Worm (Caenorhabditis elegans) whole organism, young adult: Measurements from ENCODE around the gene D1086.12.

Experiments
- F10E7.11 ChIP-seq: sonication (generic microtip); optimal IDR thresholded peaks from 2 replicates; lab custom pipeline; 2017; ENCODE audit warnings: mild to moderate bottlenecking, missing genetic modification characterization, moderate library complexity, missing compliant biosample characterization
- F52B5.7 ChIP-seq: sonication (generic microtip); optimal IDR thresholded peaks from 2 replicates; lab custom pipeline; 2016; ENCODE audit warnings: mild to moderate bottlenecking, missing genetic modification characterization, missing compliant biosample characterization
- F55B11.4 ChIP-seq: sonication (generic microtip); optimal IDR thresholded peaks from 2 replicates; lab custom pipeline; 2016; ENCODE audit warnings: missing compliant biosample characterization, missing genetic modification characterization, borderline replicate concordance; ENCODE audit not compliant: insufficient read depth
- F57A8.1 ChIP-seq: fragments of 200-800 bp; sonication (Bioruptor generic); optimal IDR thresholded peaks from 2 replicates; lab custom pipeline; 2018; ENCODE audit warnings: mild to moderate bottlenecking, missing genetic modification characterization, moderate library complexity, missing compliant biosample characterization
- K12H6.12 ChIP-seq: fragments of 200-800 bp; sonication (Bioruptor generic); optimal IDR thresholded peaks from 2 replicates; lab custom pipeline; 2018; ENCODE audit warnings: mild to moderate bottlenecking, missing genetic modification characterization, missing compliant biosample characterization
- T07F8.4 ChIP-seq: sonication (generic microtip); optimal IDR thresholded peaks from 2 replicates; lab custom pipeline; 2016; ENCODE audit warnings: mild to moderate bottlenecking, missing genetic modification characterization, moderate library complexity, missing compliant biosample characterization
- Y53G8AR.9 ChIP-seq: fragments of 200-800 bp; sonication (Bioruptor generic); conservative IDR thresholded peaks from 2 replicates; pipeline ENCODE4 v1.3.6; 2022; ENCODE audit warnings: missing genetic modification reagents, missing genetic modification characterization, missing compliant biosample characterization
- Y67H2A.10 ChIP-seq: fragments of 200-800 bp; sonication (Bioruptor generic); conservative IDR thresholded peaks from 2 replicates; pipeline ENCODE4 v1.3.6; 2022; ENCODE audit warnings: missing genetic modification reagents, missing genetic modification characterization, missing compliant biosample characterization
- aptf-3 ChIP-seq: fragments of 200-800 bp; sonication (Bioruptor generic); IDR thresholded peaks from 2 replicates; pipeline ENCODE4 v1.3.6; 2022; ENCODE audit warnings: missing genetic modification characterization, missing compliant biosample characterization
- athp-1 ChIP-seq: sonication (generic microtip); optimal IDR thresholded peaks from 2 replicates; lab custom pipeline; 2017; ENCODE audit warnings: mild to moderate bottlenecking, missing genetic modification characterization, missing compliant biosample characterization
- bed-1 ChIP-seq: fragments of 200-800 bp; sonication (Bioruptor generic); IDR thresholded peaks from 2 replicates; pipeline ENCODE4 v1.3.6; 2022; ENCODE audit warnings: missing genetic modification reagents, missing genetic modification characterization, missing compliant biosample characterization
- bed-2 ChIP-seq: fragments of 200-800 bp; sonication (Bioruptor generic); IDR thresholded peaks from 2 replicates; pipeline ENCODE4 v1.3.6; 2022; ENCODE audit warnings: missing genetic modification reagents, missing genetic modification characterization, missing compliant biosample characterization
- cebp-1 ChIP-seq, 2 experiments: fragments of 200-800 bp in 1 of 2; sonication (Bioruptor generic) in 1 of 2; sonication (generic microtip) in 1 of 2; IDR thresholded peaks in 1 of 2; optimal IDR thresholded peaks in 1 of 2; 2 replicates each; pipeline versions ENCODE4 v1.3.6 to Lab custom; 2017 to 2022; ENCODE audit warnings: missing compliant biosample characterization in 2 of 2, missing genetic modification characterization in 2 of 2, mild to moderate bottlenecking in 1 of 2, missing genetic modification reagents in 1 of 2, moderate library complexity in 1 of 2
- ceh-100 ChIP-seq: fragments of 200-800 bp; sonication (Bioruptor generic); IDR thresholded peaks from 2 replicates; pipeline ENCODE4 v1.3.6; 2022; ENCODE audit warnings: missing genetic modification reagents, missing genetic modification characterization, missing compliant biosample characterization
- ceh-79 ChIP-seq: sonication (generic microtip); optimal IDR thresholded peaks from 2 replicates; lab custom pipeline; 2017; ENCODE audit warnings: mild to moderate bottlenecking, missing genetic modification characterization, missing compliant biosample characterization
- ceh-91 ChIP-seq: fragments of 200-800 bp; sonication (Bioruptor generic); IDR thresholded peaks from 2 replicates; pipeline ENCODE4 v1.3.6; 2022; ENCODE audit warnings: missing genetic modification reagents, missing genetic modification characterization, missing compliant biosample characterization
- die-1 ChIP-seq: sonication (generic microtip); optimal IDR thresholded peaks from 2 replicates; lab custom pipeline; 2016; ENCODE audit warnings: missing genotype, mild to moderate bottlenecking, missing genetic modification characterization, missing compliant biosample characterization
- dpff-1 ChIP-seq: sonication (generic microtip); optimal IDR thresholded peaks from 2 replicates; lab custom pipeline; 2017; ENCODE audit warnings: mild to moderate bottlenecking, missing genetic modification characterization, missing compliant biosample characterization
- efl-1 ChIP-seq: fragments of 150-350 bp; optimal IDR thresholded peaks from 2 replicates; lab custom pipeline; 2014; ENCODE audit warnings: missing biosample characterization, missing genetic modification reagents, missing genetic modification characterization
- egl-44 ChIP-seq: fragments of 200-800 bp; sonication (Bioruptor generic); IDR thresholded peaks from 2 replicates; pipeline ENCODE4 v1.3.6; 2022; ENCODE audit warnings: missing genetic modification reagents, missing genetic modification characterization, missing compliant biosample characterization
- him-1 ChIP-seq: sonication (generic microtip); optimal IDR thresholded peaks from 2 replicates; lab custom pipeline; 2016; ENCODE audit warnings: missing genotype, missing genetic modification reagents, missing genetic modification characterization, missing compliant biosample characterization
- hmg-1.2 ChIP-seq: fragments of 200-800 bp; sonication (Bioruptor generic); IDR thresholded peaks from 2 replicates; pipeline ENCODE4 v1.3.6; 2022; ENCODE audit warnings: missing genetic modification reagents, missing genetic modification characterization, missing compliant biosample characterization
- hmg-20 ChIP-seq: fragments of 200-800 bp; sonication (Bioruptor generic); IDR thresholded peaks from 2 replicates; pipeline ENCODE4 v1.3.6; 2022; ENCODE audit warnings: missing genetic modification reagents, missing genetic modification characterization, missing compliant biosample characterization
- hrde-1 ChIP-seq: sonication (generic microtip); optimal IDR thresholded peaks from 2 replicates; lab custom pipeline; 2016; ENCODE audit warnings: missing genetic modification characterization, mild to moderate bottlenecking, missing compliant biosample characterization, moderate library complexity, missing genotype, missing genetic modification reagents, borderline replicate concordance
- lag-1 ChIP-seq: fragments of 200-800 bp; sonication (Bioruptor generic); IDR thresholded peaks from 2 replicates; pipeline ENCODE4 v1.3.6; 2022; ENCODE audit warnings: missing genetic modification reagents, missing genetic modification characterization, missing compliant biosample characterization
- let-526 ChIP-seq: fragments of 200-800 bp; sonication (Bioruptor generic); IDR thresholded peaks from 2 replicates; pipeline ENCODE4 v1.3.6; 2022; ENCODE audit warnings: missing genetic modification reagents, missing genetic modification characterization, missing compliant biosample characterization
- let-607 ChIP-seq, 2 experiments: fragments of 200-800 bp in 1 of 2; sonication (Bioruptor generic) in 1 of 2; sonication (generic microtip) in 1 of 2; optimal IDR thresholded peaks; 2 replicates each; lab custom pipeline; 2016 to 2018; ENCODE audit warnings: mild to moderate bottlenecking in 2 of 2, missing compliant biosample characterization in 2 of 2, missing genetic modification characterization in 2 of 2, moderate library complexity in 2 of 2, missing genotype in 1 of 2
- lin-40 ChIP-seq: sonication (generic microtip); optimal IDR thresholded peaks from 2 replicates; lab custom pipeline; 2016; ENCODE audit warnings: missing genetic modification characterization, mild to moderate bottlenecking, missing compliant biosample characterization, missing genotype, missing genetic modification reagents
- madf-8 ChIP-seq: fragments of 200-800 bp; sonication (Bioruptor generic); conservative IDR thresholded peaks from 2 replicates; pipeline ENCODE4 v1.3.6; 2022; ENCODE audit warnings: missing genetic modification reagents, missing genetic modification characterization, missing compliant biosample characterization
- mes-4 ChIP-seq: sonication (generic microtip); optimal IDR thresholded peaks from 2 replicates; lab custom pipeline; 2016; ENCODE audit warnings: missing genotype, missing genetic modification characterization, missing compliant biosample characterization
- nfya-2 ChIP-seq: fragments of 200-800 bp; sonication (Bioruptor generic); IDR thresholded peaks from 2 replicates; pipeline ENCODE4 v1.3.6; 2022; ENCODE audit warnings: missing genetic modification reagents, missing genetic modification characterization, missing compliant biosample characterization
- nfyb-1 ChIP-seq: fragments of 200-800 bp; sonication (Bioruptor generic); IDR thresholded peaks from 2 replicates; pipeline ENCODE4 v1.3.6; 2022; ENCODE audit warnings: missing genetic modification reagents, missing genetic modification characterization, missing compliant biosample characterization
- rpc-1 ChIP-seq, 2 experiments: fragments of 150-350 bp in 1 of 2; sonication (generic microtip) in 1 of 2; optimal IDR thresholded peaks; 2 replicates each; lab custom pipeline; 2014 to 2018; ENCODE audit warnings: missing biosample characterization in 1 of 2, missing genetic modification characterization in 1 of 2, missing genetic modification reagents in 1 of 2, missing genotype in 1 of 2
- snpc-1.3 ChIP-seq: sonication (generic microtip); optimal IDR thresholded peaks from 2 replicates; lab custom pipeline; 2017; ENCODE audit warnings: missing genetic modification characterization, mild to moderate bottlenecking, missing compliant biosample characterization, antibody characterized with exemption, moderate library complexity, missing genotype, missing genetic modification reagents; ENCODE audit not compliant: insufficient read depth
- tbx-9 ChIP-seq: sonication (generic microtip); optimal IDR thresholded peaks from 2 replicates; lab custom pipeline; 2016; ENCODE audit warnings: borderline replicate concordance, missing genetic modification characterization, inconsistent platforms, missing compliant biosample characterization
- unc-62 ChIP-seq: fragments of 150-350 bp; optimal IDR thresholded peaks from 2 replicates; lab custom pipeline; 2014; ENCODE audit warnings: missing biosample characterization, missing genetic modification reagents, missing genetic modification characterization
- xnd-1 ChIP-seq: sonication (generic microtip); optimal IDR thresholded peaks from 2 replicates; lab custom pipeline; 2016; ENCODE audit warnings: missing genotype, missing genetic modification reagents, missing genetic modification characterization, missing compliant biosample characterization
- zfh-2 ChIP-seq: fragments of 200-800 bp; sonication (Bioruptor generic); conservative IDR thresholded peaks from 2 replicates; pipeline ENCODE4 v1.3.6; 2022; ENCODE audit warnings: missing genetic modification reagents, missing genetic modification characterization, missing compliant biosample characterization
- zim-3 ChIP-seq: sonication (generic microtip); optimal IDR thresholded peaks from 2 replicates; lab custom pipeline; 2017; ENCODE audit warnings: mild to moderate bottlenecking, missing genetic modification characterization, moderate library complexity, missing compliant biosample characterization
- ztf-25 ChIP-seq: fragments of 200-800 bp; sonication (Bioruptor generic); IDR thresholded peaks from 2 replicates; pipeline ENCODE4 v1.3.6; 2022; ENCODE audit warnings: missing genetic modification reagents, missing genetic modification characterization, missing compliant biosample characterization

Gene D1086.12

ce11 chrV:14145267-14145666 is 44.3 kb downstream of the D1086.12 start, which contains the start of gene par-1:
par-1 (minus strand) TSS chrV:14145367.
- no peak for TF ChIP-seq mes-4 (tag; lab: Kevin White, UChicago)
- no peak for TF ChIP-seq bed-2 (GFP tag; lab: Robert Waterston, UW)
- no peak for TF ChIP-seq nfya-2 (GFP tag; lab: Robert Waterston, UW)
- TF ChIP-seq cebp-1 (GFP tag; IDR thresholded peaks at IDR 0.05; lab: Robert Waterston, UW) = no peak
- no peak for TF ChIP-seq cebp-1 (tag; optimal IDR thresholded peaks at IDR 0.05; lab: Kevin White, UChicago)
- TF ChIP-seq T07F8.4 (tag; lab: Kevin White, UChicago) = no peak
- TF ChIP-seq K12H6.12 (tag; lab: Kevin White, UChicago) = no peak
- TF ChIP-seq rpc-1 (optimal IDR thresholded peaks at IDR 0.05; lab: Kevin White, UChicago) = no peak
- TF ChIP-seq rpc-1 (tag; optimal IDR thresholded peaks at IDR 0.05; lab: Kevin White, UChicago) = no peak
- TF ChIP-seq ztf-25 = no peak
- TF ChIP-seq efl-1 = no peak
- no peak for TF ChIP-seq hmg-1.2
- no peak for TF ChIP-seq lin-40 (tag; lab: Kevin White, UChicago)
- no peak for TF ChIP-seq unc-62 (GFP tag; lab: Kevin White, UChicago)
- no peak for TF ChIP-seq athp-1 (tag; lab: Kevin White, UChicago)
- no peak for TF ChIP-seq F10E7.11 (tag; lab: Kevin White, UChicago)
- TF ChIP-seq Y67H2A.10 = no peak
- TF ChIP-seq madf-8 (GFP tag; lab: Robert Waterston, UW) = no peak
- TF ChIP-seq nfyb-1 (GFP tag; lab: Robert Waterston, UW) = no peak
- no peak for TF ChIP-seq let-607 (tag; optimal IDR thresholded peaks at IDR 0.05; lab: Kevin White, UChicago)
- no peak for TF ChIP-seq lag-1 (GFP tag; lab: Robert Waterston, UW)

ce11 chrV:14146199-14146598 is 45.2 kb downstream of the D1086.12 start, which contains the start of gene acs-10:
acs-10 (plus strand) TSS chrV:14146499.
- TF ChIP-seq hrde-1 = no peak
- no peak for TF ChIP-seq bed-1
- TF ChIP-seq F57A8.1 (GFP tag; lab: Kevin White, UChicago) = no peak
- no peak for TF ChIP-seq zim-3
- TF ChIP-seq egl-44 (GFP tag; lab: Robert Waterston, UW) = no peak
- no peak for TF ChIP-seq Y53G8AR.9
- TF ChIP-seq F55B11.4 = no peak
- no peak for TF ChIP-seq tbx-9 (tag; lab: Kevin White, UChicago)
- TF ChIP-seq ceh-79 (tag; lab: Kevin White, UChicago) = no peak
- no peak for TF ChIP-seq ceh-91 (GFP tag; lab: Robert Waterston, UW)
- no peak for TF ChIP-seq aptf-3 (GFP tag; lab: Robert Waterston, UW)
- TF ChIP-seq let-526 (GFP tag; lab: Robert Waterston, UW) = no peak
- TF ChIP-seq let-607 (tag; optimal IDR thresholded peaks at IDR 0.05; lab: Kevin White, UChicago) = no peak
- no peak for TF ChIP-seq snpc-1.3 (tag; lab: Kevin White, UChicago)
- no peak for TF ChIP-seq him-1 (tag; lab: Kevin White, UChicago)
- no peak for TF ChIP-seq F52B5.7 (tag; lab: Kevin White, UChicago)
- TF ChIP-seq xnd-1 (tag; lab: Kevin White, UChicago) = no peak
- TF ChIP-seq hmg-1.2 = no peak

DNA sequence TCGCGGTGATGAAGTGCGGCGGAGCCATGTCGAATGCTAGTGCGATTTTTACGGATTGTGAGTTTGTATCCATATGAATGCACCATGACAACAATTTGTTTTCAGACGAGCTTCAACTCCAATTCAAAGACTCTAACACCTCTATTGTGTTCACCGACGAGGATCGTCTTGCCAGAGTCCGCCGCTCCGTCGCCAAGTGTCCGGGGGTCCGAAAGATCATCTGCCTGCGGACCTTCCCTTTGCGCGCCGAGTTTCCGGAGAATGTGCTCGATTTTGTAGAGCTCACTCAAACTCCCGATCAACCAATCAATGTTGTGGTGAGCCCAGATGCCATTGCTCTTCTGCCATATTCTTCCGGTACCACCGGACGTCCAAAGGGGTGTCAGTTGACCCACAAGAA is 46.1 kb downstream of the D1086.12 start:
- TF ChIP-seq die-1 (no peak), hmg-20 (no peak), ceh-100 (GFP tag; lab: Robert Waterston, UW) (no peak), zfh-2 (GFP tag; lab: Robert Waterston, UW) (peak; percentile 65), dpff-1 (tag; lab: Kevin White, UChicago) (no peak)
